Worm (Caenorhabditis elegans): Measurements from ENCODE around the gene Y46D2A.2.

Gene Y46D2A.2

DNA sequence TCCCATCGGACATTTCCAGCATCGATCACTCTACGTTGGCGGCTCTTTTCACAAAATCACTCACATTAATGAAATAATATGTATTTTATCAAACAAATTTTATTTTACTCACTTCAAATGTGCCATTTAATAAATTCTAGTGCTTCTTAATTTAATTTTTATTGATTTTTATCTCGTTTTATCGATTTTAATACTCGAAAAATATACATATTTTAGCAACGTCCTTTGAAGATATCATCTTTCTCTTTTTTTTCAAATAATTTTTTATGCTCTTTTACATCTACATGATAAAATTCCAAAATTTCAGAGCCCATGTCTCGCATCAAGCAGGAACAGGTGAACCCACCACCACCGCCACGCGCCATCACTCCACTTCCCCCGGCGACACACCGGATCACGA, 35.8 kb upstream of the Y46D2A.2 start, which contains the start of the genes lido-14 and bath-27:
Gene lido-14 (plus strand): TSS at position 301 of the 400 bp plus-strand sequence.
Gene bath-27 (plus strand): TSS at position 306 of the 400 bp plus-strand sequence.
- TF ChIP-seq nhr-77 (tag; optimal IDR thresholded peaks at IDR 0.05) (no peak), ceh-82 (tag; optimal IDR thresholded peaks at IDR 0.05) (no peak), ceh-90 (tag; optimal IDR thresholded peaks at IDR 0.05) (no peak), egl-27 (tag; optimal IDR thresholded peaks at IDR 0.05) (no peak), aly-2 (tag; optimal IDR thresholded peaks at IDR 0.05) (no peak), fos-1 (tag; optimal IDR thresholded peaks at IDR 0.05) (no peak), nhr-237 (tag; optimal IDR thresholded peaks at IDR 0.05) (no peak), snu-23 (GFP tag; optimal IDR thresholded peaks at IDR 0.05) (no peak), dpl-1 (GFP tag; optimal IDR thresholded peaks at IDR 0.05) (no peak), zip-4 (GFP tag; optimal IDR thresholded peaks at IDR 0.05) (no peak)

ce11 chrII:3349820-3350291, 26.8 kb upstream of the Y46D2A.2 start, which contains the start of gene F14D2.8:
Gene F14D2.8 (minus strand): TSS chrII:3349870.
- TF ChIP-seq efl-1 (optimal IDR thresholded peaks at IDR 0.05) (no peak), efl-1 (GFP tag; optimal IDR thresholded peaks at IDR 0.05 in 1 of 2) (no peak), mdl-1 (tag; optimal IDR thresholded peaks at IDR 0.05) (no peak), hpl-2 (GFP tag; optimal IDR thresholded peaks at IDR 0.05) (no peak), nhr-76 (tag; optimal IDR thresholded peaks at IDR 0.05) (no peak), fos-1 (tag; optimal IDR thresholded peaks at IDR 0.05) (no peak), lin-35 (GFP tag; optimal IDR thresholded peaks at IDR 0.05) (no peak), sptf-1 (tag; optimal IDR thresholded peaks at IDR 0.05) (no peak), jun-1 (tag; optimal IDR thresholded peaks at IDR 0.05) (no peak), nhr-77 (tag; optimal IDR thresholded peaks at IDR 0.05) (no peak), unc-98 (GFP tag; IDR thresholded peaks at IDR 0.05) (no peak), ceh-90 (tag; optimal IDR thresholded peaks at IDR 0.05) (no peak), ztf-11 (tag; optimal IDR thresholded peaks at IDR 0.05) (no peak), xbp-1 (tag; optimal IDR thresholded peaks at IDR 0.05) (no peak), nhr-47 (tag; optimal IDR thresholded peaks at IDR 0.05) (no peak), aly-2 (tag; optimal IDR thresholded peaks at IDR 0.05) (no peak)

DNA sequence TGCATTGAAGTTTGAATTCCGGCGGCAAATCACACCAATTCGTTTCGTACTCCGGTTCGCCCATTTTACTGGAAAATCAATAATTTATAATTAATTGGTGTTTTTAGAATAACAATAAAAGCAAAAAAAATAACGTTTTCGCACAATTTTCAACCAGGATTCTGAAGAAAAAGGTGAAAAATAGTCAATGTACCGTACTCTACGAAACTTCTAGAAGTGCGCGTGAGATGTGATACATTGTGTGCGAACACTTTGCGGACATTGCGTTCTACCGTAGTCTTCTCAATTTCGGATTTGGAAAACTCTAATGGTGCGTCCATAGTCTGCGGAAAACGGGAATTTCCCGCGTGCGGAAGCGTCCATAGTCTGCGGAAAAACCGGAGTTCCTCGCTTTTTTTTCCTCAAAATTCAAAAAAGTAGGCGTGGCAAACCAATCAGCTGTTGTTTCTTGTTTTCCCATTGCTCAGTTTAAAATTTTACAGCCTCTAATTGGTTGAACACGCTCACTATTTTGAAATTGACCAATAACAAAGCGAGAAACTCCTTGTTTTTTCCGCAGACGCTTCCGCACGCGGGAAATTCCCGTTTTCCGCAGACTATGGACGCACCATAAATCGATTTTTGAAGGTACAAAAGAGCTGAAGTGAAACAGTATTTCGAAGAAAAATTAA, 25.0 kb upstream of the Y46D2A.2 start, which contains the start of the genes F14D2.14 and bath-29:
Gene F14D2.14 (minus strand): TSS at position 51 of the 671 bp plus-strand sequence.
Gene bath-29 (plus strand): TSS at position 621 of the 671 bp plus-strand sequence.
- TF ChIP-seq dpl-1 (GFP tag; optimal IDR thresholded peaks at IDR 0.05) = no peak
- TF ChIP-seq ceh-90 (tag; optimal IDR thresholded peaks at IDR 0.05) = no peak
- TF ChIP-seq isw-1 (GFP tag; IDR thresholded peaks at IDR 0.05) = no peak
- no peak for TF ChIP-seq rnt-1 (tag; optimal IDR thresholded peaks at IDR 0.05)
- no peak for TF ChIP-seq mab-9 (GFP tag; IDR thresholded peaks at IDR 0.05)
- no peak for TF ChIP-seq skn-1 (tag; optimal IDR thresholded peaks at IDR 0.05)
- no peak for TF ChIP-seq ces-1 (GFP tag; optimal IDR thresholded peaks at IDR 0.05)
- TF ChIP-seq nhr-20 (tag; optimal IDR thresholded peaks at IDR 0.05) = no peak
- no peak for TF ChIP-seq C16A3.4 (tag; optimal IDR thresholded peaks at IDR 0.05)
- TF ChIP-seq hlh-17 (GFP tag; optimal IDR thresholded peaks at IDR 0.05; ENCODE audit: borderline replicate concordance) = no peak

- no peak for TF ChIP-seq C04F5.9 (tag; optimal IDR thresholded peaks at IDR 0.05)
- TF ChIP-seq ceh-90 (tag; optimal IDR thresholded peaks at IDR 0.05) = no peak
- TF ChIP-seq C34B4.2 (tag; optimal IDR thresholded peaks at IDR 0.05) = no peak
- TF ChIP-seq aly-2 (tag; optimal IDR thresholded peaks at IDR 0.05) = no peak
- no peak for TF ChIP-seq mdl-1 (tag; optimal IDR thresholded peaks at IDR 0.05)
- TF ChIP-seq hlh-17 (GFP tag; optimal IDR thresholded peaks at IDR 0.05; ENCODE audit: borderline replicate concordance) = no peak
- no peak for TF ChIP-seq nhr-76 (tag; optimal IDR thresholded peaks at IDR 0.05)
- TF ChIP-seq egl-27 (tag; optimal IDR thresholded peaks at IDR 0.05) = no peak
- TF ChIP-seq nhr-11 (tag; optimal IDR thresholded peaks at IDR 0.05) = no peak
- TF ChIP-seq nhr-77 (tag; optimal IDR thresholded peaks at IDR 0.05) = no peak
These were observed 23.3 kb upstream of the Y46D2A.2 start, which contains the start of gene bath-30 for ce11 chrII:3346328-3346780. Gene bath-30 (minus strand): TSS chrII:3346378.
